Fruit fly (Drosophila melanogaster) S2 (cell line): Measurements from ENCODE around the gene CG5292.

Experiments used
- CG8478 ChIP-seq: fragments of >200 bp; optimal IDR thresholded peaks from 2 replicates; lab custom pipeline; 2018
- CTCF ChIP-seq, 2 experiments: fragments of >200 bp; optimal IDR thresholded peaks; 2 replicates each; lab custom pipeline; 2018

DNA sequence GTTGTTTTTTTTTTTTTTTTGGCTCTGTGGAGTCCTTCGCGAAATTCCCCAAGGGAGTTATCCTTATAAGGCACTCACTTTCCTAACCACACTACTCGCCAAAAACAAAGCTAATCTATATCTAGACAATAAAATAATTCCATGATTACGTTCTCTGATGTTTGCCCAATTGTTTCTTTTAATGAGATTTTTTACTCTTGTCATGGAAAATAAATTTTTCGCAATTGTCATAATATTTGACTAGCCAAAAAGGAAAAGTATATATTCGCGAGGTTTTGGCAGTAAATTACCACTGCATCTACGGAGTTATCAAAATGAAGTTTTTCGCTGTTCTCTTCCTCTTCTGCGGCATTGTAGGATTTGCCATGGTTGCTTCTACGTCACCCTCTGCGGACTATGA, 31.5 kb upstream of the CG5292 start, which contains the start of gene CG34278:
- TF ChIP-seq CTCF (optimal IDR thresholded peaks at IDR 0.05; lab: Kevin White, UChicago) (no peak), CG8478 (lab: Kevin White, UChicago) (no peak)
